Worm (Caenorhabditis elegans): Measurements from ENCODE around the gene srx-128.

srx-128 gene

ce11 chrV:13873323-13873722 lies 36.0 kb downstream of the srx-128 start:
- no peak for TF ChIP-seq unc-62 (GFP tag; optimal IDR thresholded peaks at IDR 0.05)

ce11 chrV:13876529-13876928 lies 39.3 kb downstream of the srx-128 start, which contains the start of gene T22G5.1:
Gene T22G5.1, plus strand, starts transcription at chrV:13876829.
- no peak for TF ChIP-seq unc-62 (GFP tag; optimal IDR thresholded peaks at IDR 0.05)

- TF ChIP-seq unc-62 (GFP tag; optimal IDR thresholded peaks at IDR 0.05), result no peak
Observed at ce11 chrV:13878226-13878625, 41.0 kb downstream of the srx-128 start.

- no peak for TF ChIP-seq unc-62 (GFP tag; optimal IDR thresholded peaks at IDR 0.05)
Observed at ce11 chrV:13879241-13879640, 42.0 kb downstream of the srx-128 start, which contains the start of gene lbp-7. Gene lbp-7, plus strand, starts transcription at chrV:13879552.

- no peak for TF ChIP-seq unc-62 (GFP tag; optimal IDR thresholded peaks at IDR 0.05)
Observed at ce11 chrV:13880163-13880562, 42.9 kb downstream of the srx-128 start.

ce11 chrV:13880607-13881006 lies 43.3 kb downstream of the srx-128 start, which contains the start of gene T22G5.3:
Gene T22G5.3, plus strand, starts transcription at chrV:13880907.
- no peak for TF ChIP-seq unc-62 (GFP tag; optimal IDR thresholded peaks at IDR 0.05)

- TF ChIP-seq unc-62 (GFP tag; optimal IDR thresholded peaks at IDR 0.05), result no peak
Observed at ce11 chrV:13887358-13887757, 50.1 kb downstream of the srx-128 start, which contains the start of gene srsx-19. Gene srsx-19, plus strand, starts transcription at chrV:13887658.

Data from whole organism, dauer.